Worm (Caenorhabditis elegans) whole organism, L3 larva: Measurements from ENCODE around the gene chtb-3.
A peak's percentile ranks its signal among the peaks of the same experiment; 100 is the strongest.

ENCODE experiments used
- R02D3.7 ChIP-seq: fragments of 150-350 bp; optimal IDR thresholded peaks from 2 replicates; lab custom pipeline; 2014; ENCODE audit warnings: missing biosample characterization, missing genetic modification characterization
- ZK546.5 ChIP-seq: sonication (generic microtip); optimal IDR thresholded peaks from 2 replicates; lab custom pipeline; 2017; ENCODE audit warnings: missing biosample characterization, missing genetic modification characterization
- aly-2 ChIP-seq: fragments of 150-350 bp; optimal IDR thresholded peaks from 2 replicates; lab custom pipeline; 2014; ENCODE audit warnings: missing biosample characterization, missing genetic modification characterization
- ama-1 ChIP-seq: fragments of 150-350 bp; optimal IDR thresholded peaks from 2 replicates; lab custom pipeline; 2018
- ceh-16 ChIP-seq: sonication (generic microtip); optimal IDR thresholded peaks from 2 replicates; lab custom pipeline; 2017; ENCODE audit warnings: missing biosample characterization, missing genetic modification characterization
- ceh-28 ChIP-seq: fragments of 150-350 bp; optimal IDR thresholded peaks from 2 replicates; lab custom pipeline; 2014; ENCODE audit warnings: missing biosample characterization, missing genetic modification reagents, missing genetic modification characterization
- ceh-82 ChIP-seq: fragments of 150-350 bp; optimal IDR thresholded peaks from 2 replicates; lab custom pipeline; 2014; ENCODE audit warnings: missing biosample characterization, missing genetic modification characterization
- ceh-9 ChIP-seq: sonication (generic microtip); optimal IDR thresholded peaks from 2 replicates; lab custom pipeline; 2018; ENCODE audit warnings: missing biosample characterization, missing genetic modification characterization
- daf-12 ChIP-seq: fragments of 150-350 bp; optimal IDR thresholded peaks from 2 replicates; lab custom pipeline; 2014; ENCODE audit warnings: missing biosample characterization, missing genetic modification reagents, missing genetic modification characterization
- egl-27 ChIP-seq: sonication (generic microtip); optimal IDR thresholded peaks from 4 replicates; lab custom pipeline; 2017; ENCODE audit warnings: missing biosample characterization, missing genetic modification reagents, missing genetic modification characterization
- egl-5 ChIP-seq: fragments of 150-350 bp; optimal IDR thresholded peaks from 2 replicates; lab custom pipeline; 2017; ENCODE audit warnings: missing biosample characterization, missing genetic modification reagents, missing genetic modification characterization, inconsistent platforms
- elt-1 ChIP-seq: fragments of 150-350 bp; optimal IDR thresholded peaks from 2 replicates; lab custom pipeline; 2014; ENCODE audit warnings: missing biosample characterization, missing genetic modification characterization
- elt-2 ChIP-seq: sonication (generic microtip); optimal IDR thresholded peaks from 2 replicates; lab custom pipeline; 2016; ENCODE audit warnings: missing genetic modification reagents, mild to moderate bottlenecking, missing genetic modification characterization, missing compliant biosample characterization
- elt-3 ChIP-seq, 3 experiments: fragments of 150-350 bp in 1 of 3; sonication (generic microtip) in 2 of 3; optimal IDR thresholded peaks; 2 replicates in 2 of 3; 4 replicates in 1 of 3; lab custom pipeline; 2014 to 2017; ENCODE audit warnings: missing biosample characterization in 3 of 3, missing genetic modification characterization in 3 of 3
- eor-1 ChIP-seq, 2 experiments: fragments of 150-350 bp; optimal IDR thresholded peaks; 2 replicates each; lab custom pipeline; 2014 to 2018; ENCODE audit warnings: missing biosample characterization in 2 of 2, missing genetic modification characterization in 2 of 2
- fkh-10 ChIP-seq: sonication (generic microtip); optimal IDR thresholded peaks from 2 replicates; lab custom pipeline; 2017; ENCODE audit warnings: missing biosample characterization, missing genetic modification reagents, missing genetic modification characterization
- fkh-2 ChIP-seq: fragments of 150-350 bp; optimal IDR thresholded peaks from 2 replicates; lab custom pipeline; 2014; ENCODE audit warnings: missing biosample characterization, missing genetic modification reagents, missing genetic modification characterization
- fos-1 ChIP-seq: fragments of 150-350 bp; optimal IDR thresholded peaks from 2 replicates; lab custom pipeline; 2014; ENCODE audit warnings: missing biosample characterization, missing genetic modification characterization
- hmg-11 ChIP-seq: sonication (generic microtip); optimal IDR thresholded peaks from 2 replicates; lab custom pipeline; 2016; ENCODE audit warnings: missing genetic modification characterization, missing compliant biosample characterization
- jun-1 ChIP-seq: fragments of 150-350 bp; optimal IDR thresholded peaks from 2 replicates; lab custom pipeline; 2014; ENCODE audit warnings: missing biosample characterization, missing genetic modification reagents, missing genetic modification characterization
- lin-15B ChIP-seq: fragments of 150-350 bp; optimal IDR thresholded peaks from 2 replicates; lab custom pipeline; 2014; ENCODE audit warnings: missing biosample characterization, missing genetic modification characterization
- lin-39 ChIP-seq: fragments of 150-350 bp; optimal IDR thresholded peaks from 2 replicates; lab custom pipeline; 2018; ENCODE audit warnings: missing biosample characterization, missing genetic modification reagents, missing genetic modification characterization
- lsy-12 ChIP-seq: sonication (generic microtip); optimal IDR thresholded peaks from 2 replicates; lab custom pipeline; 2016; ENCODE audit warnings: mild to moderate bottlenecking, missing genetic modification characterization, missing compliant biosample characterization
- mdl-1 ChIP-seq: fragments of 150-350 bp; optimal IDR thresholded peaks from 2 replicates; lab custom pipeline; 2014; ENCODE audit warnings: missing biosample characterization, missing genetic modification characterization
- mml-1 ChIP-seq: fragments of 150-350 bp; sonication (generic microtip); optimal IDR thresholded peaks from 3 replicates; lab custom pipeline; 2014; ENCODE audit warnings: missing biosample characterization, missing genetic modification characterization
- nfya-1 ChIP-seq: sonication (generic microtip); optimal IDR thresholded peaks from 2 replicates; lab custom pipeline; 2017; ENCODE audit warnings: missing genetic modification characterization, mild to moderate bottlenecking, missing compliant biosample characterization, antibody characterized with exemption, moderate library complexity; ENCODE audit not compliant: insufficient read depth
- nhr-11 ChIP-seq: fragments of 150-350 bp; optimal IDR thresholded peaks from 2 replicates; lab custom pipeline; 2014; ENCODE audit warnings: missing biosample characterization, missing genetic modification characterization
- nhr-12 ChIP-seq: fragments of 150-350 bp; optimal IDR thresholded peaks from 2 replicates; lab custom pipeline; 2014; ENCODE audit warnings: missing biosample characterization, missing genetic modification characterization
- nhr-23 ChIP-seq: fragments of 150-350 bp; optimal IDR thresholded peaks from 2 replicates; lab custom pipeline; 2014; ENCODE audit warnings: missing biosample characterization, missing genetic modification reagents, missing genetic modification characterization
- nhr-237 ChIP-seq: fragments of 150-350 bp; optimal IDR thresholded peaks from 2 replicates; lab custom pipeline; 2014; ENCODE audit warnings: missing biosample characterization, missing genetic modification characterization
- nhr-25 ChIP-seq: sonication (generic microtip); optimal IDR thresholded peaks from 2 replicates; lab custom pipeline; 2017; ENCODE audit warnings: missing biosample characterization, missing genetic modification characterization
- nhr-28 ChIP-seq: fragments of 150-350 bp; optimal IDR thresholded peaks from 2 replicates; lab custom pipeline; 2014; ENCODE audit warnings: missing biosample characterization, missing genetic modification characterization
- nhr-43 ChIP-seq: sonication (generic microtip); optimal IDR thresholded peaks from 2 replicates; lab custom pipeline; 2016; ENCODE audit warnings: mild to moderate bottlenecking, missing genetic modification characterization, missing compliant biosample characterization; ENCODE audit not compliant: poor library complexity, severe bottlenecking
- nhr-67 ChIP-seq: fragments of 150-350 bp; optimal IDR thresholded peaks from 2 replicates; lab custom pipeline; 2014; ENCODE audit warnings: missing biosample characterization, missing genetic modification characterization
- nhr-76 ChIP-seq: fragments of 150-350 bp; sonication (generic microtip); optimal IDR thresholded peaks from 5 replicates; lab custom pipeline; 2014; ENCODE audit warnings: missing biosample characterization, missing genetic modification characterization
- nhr-77 ChIP-seq: fragments of 150-350 bp; optimal IDR thresholded peaks from 2 replicates; lab custom pipeline; 2014; ENCODE audit warnings: missing biosample characterization, missing genetic modification characterization
- pha-4 ChIP-seq: fragments of 150-350 bp; optimal IDR thresholded peaks from 2 replicates; lab custom pipeline; 2014; ENCODE audit warnings: missing biosample characterization, missing genetic modification reagents, missing genetic modification characterization
- pqm-1 ChIP-seq: fragments of 150-350 bp; optimal IDR thresholded peaks from 2 replicates; lab custom pipeline; 2017; ENCODE audit warnings: missing biosample characterization, missing genetic modification characterization, inconsistent platforms
- sea-2 ChIP-seq: fragments of 150-350 bp; sonication (generic microtip); optimal IDR thresholded peaks from 4 replicates; lab custom pipeline; 2014; ENCODE audit warnings: missing biosample characterization, missing genetic modification reagents, missing genetic modification characterization
- skn-1 ChIP-seq: fragments of 150-350 bp; optimal IDR thresholded peaks from 2 replicates; lab custom pipeline; 2014; ENCODE audit warnings: missing biosample characterization, missing genetic modification characterization
- snpc-4 ChIP-seq: fragments of 150-350 bp; optimal IDR thresholded peaks from 2 replicates; lab custom pipeline; 2014; ENCODE audit warnings: missing biosample characterization, missing genetic modification characterization
- tbx-2 ChIP-seq: sonication (generic microtip); optimal IDR thresholded peaks from 2 replicates; lab custom pipeline; 2016; ENCODE audit warnings: mild to moderate bottlenecking, missing genetic modification characterization, missing compliant biosample characterization
- unc-39 ChIP-seq: sonication (generic microtip); optimal IDR thresholded peaks from 4 replicates; lab custom pipeline; 2017; ENCODE audit warnings: missing biosample characterization, missing genetic modification characterization
- unc-62 ChIP-seq: fragments of 150-350 bp; sonication (generic microtip); optimal IDR thresholded peaks from 4 replicates; lab custom pipeline; 2014; ENCODE audit warnings: missing biosample characterization, missing genetic modification reagents, missing genetic modification characterization
- zag-1 ChIP-seq: fragments of 150-350 bp; optimal IDR thresholded peaks from 2 replicates; lab custom pipeline; 2014; ENCODE audit warnings: missing biosample characterization, missing genetic modification characterization
- ztf-11 ChIP-seq: fragments of 150-350 bp; optimal IDR thresholded peaks from 2 replicates; lab custom pipeline; 2014; ENCODE audit warnings: missing biosample characterization, missing genetic modification characterization
- ztf-4 ChIP-seq: fragments of 150-350 bp; optimal IDR thresholded peaks from 2 replicates; lab custom pipeline; 2014; ENCODE audit warnings: missing biosample characterization, missing genetic modification characterization

The chtb-3 gene

DNA sequence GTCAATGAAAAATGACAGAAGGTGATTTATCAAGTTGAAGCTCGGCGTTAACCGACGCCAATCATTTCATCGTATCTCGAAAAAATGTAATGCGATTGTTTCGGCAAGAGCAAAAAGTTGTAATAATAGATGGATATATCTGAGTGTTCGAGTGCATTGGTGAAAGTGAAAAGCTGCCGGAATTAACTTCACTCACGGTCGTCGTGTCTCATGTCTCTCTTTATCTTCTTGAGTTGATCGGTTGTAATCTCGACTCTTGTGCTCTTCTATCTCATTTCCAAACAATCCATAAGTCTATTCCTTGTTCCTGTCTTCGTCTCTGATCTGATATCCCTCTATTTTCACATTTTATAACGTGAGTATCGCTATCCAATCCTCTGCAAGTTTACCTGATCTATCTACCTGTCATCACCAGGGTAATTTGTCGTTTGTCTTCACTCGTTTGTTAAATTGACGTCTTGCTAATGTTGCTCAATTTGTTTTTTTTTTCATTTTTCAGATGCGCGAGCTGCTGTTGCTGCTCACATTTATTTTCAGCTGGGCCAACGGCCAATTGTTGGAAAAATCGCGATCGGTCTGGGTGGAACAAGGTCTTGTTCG lies 19.7 kb downstream of the chtb-3 start, which contains the start of gene cest-16:
cest-16 (plus strand) TSS at position 302 of the 600 bp plus-strand sequence.
- no peak for TF ChIP-seq elt-2 (tag; lab: Kevin White, UChicago)
- TF ChIP-seq eor-1 (tag; optimal IDR thresholded peaks at IDR 0.05; lab: Kevin White, UChicago): no peak
- no peak for TF ChIP-seq nhr-77
- TF ChIP-seq lin-15B (tag; lab: Kevin White, UChicago): no peak
- no peak for TF ChIP-seq unc-62 (GFP tag; lab: Kevin White, UChicago)
- TF ChIP-seq ceh-16 (tag; lab: Kevin White, UChicago): no peak
- no peak for TF ChIP-seq pha-4 (tag; lab: Kevin White, UChicago)
- TF ChIP-seq lsy-12 (tag; lab: Kevin White, UChicago): no peak
- no peak for TF ChIP-seq ZK546.5 (tag; lab: Kevin White, UChicago)
- no peak for TF ChIP-seq sea-2 (GFP tag; lab: Kevin White, UChicago)
- no peak for TF ChIP-seq zag-1 (tag; lab: Kevin White, UChicago)
- TF ChIP-seq fos-1 (tag; lab: Kevin White, UChicago): no peak
- TF ChIP-seq fkh-10 (GFP tag; lab: Kevin White, UChicago): no peak
- no peak for TF ChIP-seq nfya-1 (tag; lab: Kevin White, UChicago)
- no peak for TF ChIP-seq skn-1 (tag; lab: Kevin White, UChicago)
- TF ChIP-seq fkh-2 (tag; lab: Kevin White, UChicago): no peak
- TF ChIP-seq egl-5: no peak

- TF ChIP-seq R02D3.7 (tag; lab: Kevin White, UChicago) (peak; percentile 95), lsy-12 (tag; lab: Kevin White, UChicago) (peak; percentile 98), egl-5 (peak; percentile 99), nhr-76 (peak; percentile 82), ceh-9 (tag; lab: Kevin White, UChicago) (peak; percentile 76), nhr-23 (peak; percentile 100), fos-1 (tag; lab: Kevin White, UChicago) (peak; percentile 96), ztf-11 (tag; lab: Kevin White, UChicago) (peak; percentile 82), nhr-67 (tag; lab: Kevin White, UChicago) (peak; percentile 53), ceh-82 (tag; lab: Kevin White, UChicago) (peak; percentile 98), fkh-10 (GFP tag; lab: Kevin White, UChicago) (peak; percentile 100), ceh-16 (tag; lab: Kevin White, UChicago) (peak; percentile 84), ceh-28 (tag; lab: Kevin White, UChicago) (peak; percentile 99), daf-12 (tag; lab: Kevin White, UChicago) (peak; percentile 96), pqm-1 (tag; lab: Kevin White, UChicago) (peak; percentile 91), nfya-1 (tag; lab: Kevin White, UChicago) (peak; percentile 97), tbx-2 (peak; percentile 99), elt-2 (tag; lab: Kevin White, UChicago) (peak; percentile 88), ztf-4 (tag; lab: Kevin White, UChicago) (peak; percentile 92), hmg-11 (tag; lab: Kevin White, UChicago) (peak; percentile 98), eor-1 (tag; optimal IDR thresholded peaks at IDR 0.05; lab: Kevin White, UChicago) (peak; percentile 4 to 81), nhr-11 (tag; lab: Kevin White, UChicago) (peak; percentile 99), elt-1 (tag; lab: Kevin White, UChicago) (peak; percentile 90), nhr-77 (peak; percentile 100), nhr-25 (tag; lab: Kevin White, UChicago) (peak; percentile 100), nhr-28 (tag; lab: Kevin White, UChicago) (peak; percentile 93), skn-1 (tag; lab: Kevin White, UChicago) (peak; percentile 98), nhr-43 (tag; lab: Kevin White, UChicago) (peak; percentile 99), lin-15B (tag; lab: Kevin White, UChicago) (peak; percentile 37), mml-1 (tag; lab: Kevin White, UChicago) (no peak), sea-2 (GFP tag; lab: Kevin White, UChicago) (no peak), jun-1 (tag; lab: Kevin White, UChicago) (peak; percentile 100), pha-4 (tag; lab: Kevin White, UChicago) (peak; percentile 98), snpc-4 (tag; lab: Kevin White, UChicago) (peak; percentile 91), mdl-1 (peak; percentile 85), aly-2 (tag; lab: Kevin White, UChicago) (peak; percentile 98), ZK546.5 (tag; lab: Kevin White, UChicago) (peak; percentile 69), unc-39 (tag; lab: Kevin White, UChicago) (peak; percentile 77), egl-27 (tag; lab: Kevin White, UChicago) (peak; percentile 89), lin-39 (tag; lab: Kevin White, UChicago) (peak; percentile 100), fkh-2 (tag; lab: Kevin White, UChicago) (peak; percentile 97), nhr-237 (tag; lab: Kevin White, UChicago) (peak; percentile 89), elt-3 (tag; optimal IDR thresholded peaks at IDR 0.05; lab: Kevin White, UChicago) (peak; percentile 94 to 99 (median 97)), unc-62 (GFP tag; lab: Kevin White, UChicago) (peak; percentile 97), zag-1 (tag; lab: Kevin White, UChicago) (peak; percentile 98), ama-1 (lab: Kevin White, UChicago) (no peak), nhr-12 (tag; lab: Kevin White, UChicago) (peak; percentile 49)
Measured at ce11 chrX:6296402-6296844, 23.0 kb downstream of the chtb-3 start.
